Fruit fly (Drosophila melanogaster) whole organism, embryonic: ENCODE results near the gene CG31463.
A peak's percentile ranks its signal among the peaks of the same experiment; 100 is the strongest.

ENCODE experiments used
- ATbp ChIP-seq: fragments of 200-800 bp; sonication (Bioruptor generic); optimal IDR thresholded peaks from 2 replicates; lab custom pipeline; 2017; ENCODE audit warnings: missing biosample characterization, mild to moderate bottlenecking, missing genetic modification characterization, missing genetic modification reagents
- CG10366 ChIP-seq: fragments of 200-800 bp; sonication (Bioruptor generic); IDR thresholded peaks from 2 replicates; pipeline ENCODE4 v1.3.6; 2022; ENCODE audit warnings: missing biosample characterization, missing genetic modification characterization
- CG10654 ChIP-seq: fragments of 200-800 bp; sonication (Bioruptor generic); optimal IDR thresholded peaks from 2 replicates; lab custom pipeline; 2016; ENCODE audit warnings: missing biosample characterization, missing genetic modification characterization
- CG1233 ChIP-seq: fragments of 200-800 bp; sonication (Bioruptor generic); optimal IDR thresholded peaks from 4 replicates; lab custom pipeline; 2018; ENCODE audit warnings: missing biosample characterization, mild to moderate bottlenecking, missing genetic modification characterization
- CG13624 ChIP-seq: fragments of 200-800 bp; sonication (Bioruptor generic); optimal IDR thresholded peaks from 2 replicates; lab custom pipeline; 2016; ENCODE audit warnings: missing biosample characterization, missing genetic modification characterization
- CG13775 ChIP-seq: fragments of 200-800 bp; sonication (Bioruptor generic); optimal IDR thresholded peaks from 3 replicates; lab custom pipeline; 2017; ENCODE audit warnings: missing biosample characterization, mild to moderate bottlenecking, missing genetic modification characterization
- CG16863 ChIP-seq: fragments of 200-800 bp; sonication (Bioruptor generic); optimal IDR thresholded peaks from 3 replicates; lab custom pipeline; 2016; ENCODE audit warnings: missing biosample characterization, missing genetic modification characterization
- CG17328 ChIP-seq: fragments of 200-800 bp; sonication (Bioruptor generic); IDR thresholded peaks from 2 replicates; pipeline ENCODE4 v1.3.6; 2022; ENCODE audit warnings: missing biosample characterization, missing genetic modification characterization
- CG2120 ChIP-seq: fragments of 200-800 bp; sonication (Bioruptor generic); optimal IDR thresholded peaks from 3 replicates; lab custom pipeline; 2016; ENCODE audit warnings: missing biosample characterization, missing genetic modification characterization
- CG2199 ChIP-seq: fragments of 200-800 bp; sonication (Bioruptor generic); IDR thresholded peaks from 3 replicates; pipeline ENCODE4 v1.3.6; 2022; ENCODE audit warnings: missing biosample characterization, missing genetic modification characterization
- CG2889 ChIP-seq: fragments of 200-800 bp; sonication (Bioruptor generic); IDR thresholded peaks from 3 replicates; pipeline ENCODE4 v1.3.6; 2022; ENCODE audit warnings: missing biosample characterization, missing genetic modification characterization
- CG30020 ChIP-seq: fragments of 200-800 bp; optimal IDR thresholded peaks from 2 replicates; lab custom pipeline; 2019; ENCODE audit warnings: missing biosample characterization, mild to moderate bottlenecking, missing genetic modification characterization, moderate library complexity
- CG3065 ChIP-seq: fragments of 200-800 bp; sonication (Bioruptor generic); optimal IDR thresholded peaks from 2 replicates; lab custom pipeline; 2016; ENCODE audit warnings: missing biosample characterization, missing genetic modification characterization
- CG32767 ChIP-seq: fragments of 200-800 bp; sonication (Bioruptor generic); IDR thresholded peaks from 2 replicates; pipeline ENCODE4 v1.3.6; 2022; ENCODE audit warnings: missing biosample characterization, missing genetic modification characterization
- CG3838 ChIP-seq: fragments of 200-800 bp; sonication (Bioruptor generic); optimal IDR thresholded peaks from 3 replicates; lab custom pipeline; 2016; ENCODE audit warnings: missing biosample characterization, missing genetic modification characterization
- CG6654 ChIP-seq: fragments of 200-800 bp; sonication (Bioruptor generic); optimal IDR thresholded peaks from 2 replicates; lab custom pipeline; 2017; ENCODE audit warnings: missing biosample characterization, mild to moderate bottlenecking, missing genetic modification characterization
- CG6683 ChIP-seq: fragments of 200-800 bp; sonication (Bioruptor generic); optimal IDR thresholded peaks from 2 replicates; lab custom pipeline; 2017; ENCODE audit warnings: missing biosample characterization, mild to moderate bottlenecking, missing genetic modification characterization, missing genetic modification reagents
- CG7357 ChIP-seq: fragments of 200-800 bp; sonication (Bioruptor generic); IDR thresholded peaks from 3 replicates; pipeline ENCODE4 v1.3.6; 2022; ENCODE audit warnings: missing biosample characterization, missing genetic modification characterization
- Camta ChIP-seq: fragments of 200-800 bp; sonication (Bioruptor generic); optimal IDR thresholded peaks from 2 replicates; lab custom pipeline; 2016; ENCODE audit warnings: missing biosample characterization, missing genetic modification characterization
- CrebB ChIP-seq: fragments of 200-800 bp; sonication (Bioruptor generic); optimal IDR thresholded peaks from 3 replicates; lab custom pipeline; 2018; ENCODE audit warnings: missing biosample characterization, mild to moderate bottlenecking, missing genetic modification characterization
- D ChIP-seq, 2 experiments: fragments of 200-800 bp in 1 of 2; fragments of >200 bp in 1 of 2; sonication (Bioruptor generic) in 1 of 2; optimal IDR thresholded peaks; 2 replicates in 1 of 2; 3 replicates in 1 of 2; lab custom pipeline; 2017; ENCODE audit warnings: mild to moderate bottlenecking in 1 of 2, missing biosample characterization in 1 of 2, missing genetic modification characterization in 1 of 2, missing genetic modification reagents in 1 of 2
- Doc2 ChIP-seq: fragments of 200-800 bp; sonication (Bioruptor generic); IDR thresholded peaks from 2 replicates; pipeline ENCODE4 v1.3.6; 2022; ENCODE audit warnings: missing biosample characterization, missing genetic modification characterization
- Drgx ChIP-seq: fragments of 200-800 bp; sonication (Bioruptor generic); IDR thresholded peaks from 2 replicates; pipeline ENCODE4 v1.3.6; 2022; ENCODE audit warnings: missing biosample characterization, missing genetic modification characterization
- E2f1 ChIP-seq: fragments of 200-800 bp; sonication (Bioruptor generic); IDR thresholded peaks from 2 replicates; pipeline ENCODE4 v1.3.6; 2022; ENCODE audit warnings: missing biosample characterization, missing genetic modification characterization
- Kr ChIP-seq: fragments of 200-800 bp; sonication (Bioruptor generic); optimal IDR thresholded peaks from 2 replicates; lab custom pipeline; 2017; ENCODE audit warnings: missing biosample characterization, mild to moderate bottlenecking, missing genetic modification characterization
- MTF-1 ChIP-seq: fragments of 200-800 bp; sonication (Bioruptor generic); optimal IDR thresholded peaks from 2 replicates; lab custom pipeline; 2018; ENCODE audit warnings: missing biosample characterization, mild to moderate bottlenecking, missing genetic modification characterization, borderline replicate concordance
- Mad ChIP-seq: fragments of 200-800 bp; sonication (Bioruptor generic); optimal IDR thresholded peaks from 2 replicates; lab custom pipeline; 2016; ENCODE audit warnings: missing biosample characterization, missing genetic modification characterization
- Nf-YB ChIP-seq: fragments of 200-800 bp; sonication (Bioruptor generic); optimal IDR thresholded peaks from 3 replicates; lab custom pipeline; 2019; ENCODE audit warnings: missing biosample characterization, mild to moderate bottlenecking, missing genetic modification characterization, moderate library complexity
- Nf-YC ChIP-seq: fragments of 200-800 bp; optimal IDR thresholded peaks from 3 replicates; lab custom pipeline; 2019; ENCODE audit warnings: missing biosample characterization, mild to moderate bottlenecking, missing genetic modification characterization, moderate library complexity
- Oli ChIP-seq: fragments of 200-800 bp; sonication (Bioruptor generic); optimal IDR thresholded peaks from 2 replicates; lab custom pipeline; 2018; ENCODE audit warnings: missing biosample characterization, mild to moderate bottlenecking, missing genetic modification characterization, moderate library complexity
- Xbp1 ChIP-seq: fragments of 200-800 bp; sonication (Bioruptor generic); optimal IDR thresholded peaks from 3 replicates; lab custom pipeline; 2016; ENCODE audit warnings: missing biosample characterization, mild to moderate bottlenecking, missing genetic modification characterization
- dpn ChIP-seq, 2 experiments: fragments of 200-800 bp; sonication (Bioruptor generic); optimal IDR thresholded peaks; 3 replicates each; lab custom pipeline; 2016; ENCODE audit warnings: missing biosample characterization in 2 of 2, missing genetic modification characterization in 2 of 2
- esg ChIP-seq: fragments of 200-800 bp; sonication (Bioruptor generic); conservative IDR thresholded peaks from 2 replicates; pipeline ENCODE4 v1.3.6; 2022; ENCODE audit warnings: missing biosample characterization, missing genetic modification characterization
- gce ChIP-seq: fragments of 200-800 bp; sonication (Bioruptor generic); IDR thresholded peaks from 3 replicates; pipeline ENCODE4 v1.3.6; 2022; ENCODE audit warnings: missing biosample characterization, missing genetic modification characterization
- kay ChIP-seq: fragments of 200-800 bp; sonication (Bioruptor generic); optimal IDR thresholded peaks from 2 replicates; lab custom pipeline; 2016; ENCODE audit warnings: missing biosample characterization, missing genetic modification characterization
- lmd ChIP-seq: fragments of 200-800 bp; sonication (Bioruptor generic); IDR thresholded peaks from 2 replicates; pipeline ENCODE4 v1.3.6; 2022; ENCODE audit warnings: missing biosample characterization, missing genetic modification characterization
- lola ChIP-seq, 3 experiments: fragments of >200 bp in 2 of 3; fragments of 200-800 bp in 1 of 3; sonication (Bioruptor generic) in 1 of 3; optimal IDR thresholded peaks; 2 replicates each; lab custom pipeline; 2017 to 2019; ENCODE audit warnings: missing biosample characterization in 3 of 3, missing genetic modification characterization in 3 of 3, mild to moderate bottlenecking in 1 of 3, moderate library complexity in 1 of 3
- mam ChIP-seq: fragments of 200-800 bp; sonication (Bioruptor generic); optimal IDR thresholded peaks from 3 replicates; lab custom pipeline; 2016; ENCODE audit warnings: missing biosample characterization, missing genetic modification characterization
- nerfin-2 ChIP-seq: fragments of 200-800 bp; sonication (Bioruptor generic); IDR thresholded peaks from 2 replicates; pipeline ENCODE4 v1.3.6; 2022; ENCODE audit warnings: missing biosample characterization, missing genetic modification characterization; ENCODE audit not compliant: partially characterized antibody
- oc ChIP-seq: fragments of 200-800 bp; sonication (Bioruptor generic); optimal IDR thresholded peaks from 2 replicates; lab custom pipeline; 2018; ENCODE audit warnings: missing biosample characterization, mild to moderate bottlenecking, missing genetic modification characterization, moderate library complexity
- otp ChIP-seq: fragments of 200-800 bp; sonication (Bioruptor generic); IDR thresholded peaks from 3 replicates; pipeline ENCODE4, ENCODE4 v1.3.6; 2022; ENCODE audit warnings: missing biosample characterization, missing genetic modification characterization
- pan ChIP-seq, 4 experiments: fragments of >200 bp in 3 of 4; fragments of 200-800 bp in 1 of 4; sonication (Bioruptor generic) in 1 of 4; optimal IDR thresholded peaks in 3 of 4; IDR thresholded peaks in 1 of 4; 2 replicates each; pipeline versions ENCODE4 v1.3.6 to Lab custom; 2017 to 2022; ENCODE audit warnings: missing biosample characterization in 2 of 4, missing genetic modification characterization in 2 of 4, mixed read lengths in 1 of 4
- phol ChIP-seq: fragments of 200-800 bp; sonication (Bioruptor generic); optimal IDR thresholded peaks from 3 replicates; lab custom pipeline; 2018; ENCODE audit warnings: missing biosample characterization, mild to moderate bottlenecking, missing genetic modification characterization, moderate library complexity
- pnt ChIP-seq: fragments of 200-800 bp; sonication (Bioruptor generic); optimal IDR thresholded peaks from 3 replicates; lab custom pipeline; 2016; ENCODE audit warnings: missing biosample characterization, missing genetic modification characterization
- salm ChIP-seq: fragments of 200-800 bp; sonication (Bioruptor generic); optimal IDR thresholded peaks from 2 replicates; lab custom pipeline; 2018; ENCODE audit warnings: missing biosample characterization, mild to moderate bottlenecking, missing genetic modification characterization
- schlank ChIP-seq: fragments of 200-800 bp; sonication (Bioruptor generic); optimal IDR thresholded peaks from 2 replicates; lab custom pipeline; 2018; ENCODE audit warnings: missing biosample characterization, mild to moderate bottlenecking, missing genetic modification characterization
- tx ChIP-seq: fragments of 200-800 bp; sonication (Bioruptor generic); optimal IDR thresholded peaks from 2 replicates; lab custom pipeline; 2016; ENCODE audit warnings: missing biosample characterization, missing genetic modification characterization
- vfl ChIP-seq: fragments of 200-800 bp; sonication (Bioruptor generic); optimal IDR thresholded peaks from 2 replicates; lab custom pipeline; 2016; ENCODE audit warnings: missing biosample characterization, missing genetic modification characterization
- zen ChIP-seq: fragments of 200-800 bp; sonication (Bioruptor generic); optimal IDR thresholded peaks from 3 replicates; lab custom pipeline; 2018; ENCODE audit warnings: missing biosample characterization, mild to moderate bottlenecking, missing genetic modification characterization, moderate library complexity

Gene CG31463

dm6 chr3R:8243720-8244119 is 48.4 kb upstream of the CG31463 start, which contains the start of the genes CG9636, CG18749 and CG33722 (continued):
- TF ChIP-seq salm (tag; lab: Kevin White, UChicago) (peak; percentile 35), CG6654 (GFP tag; lab: Kevin White, UChicago) (no peak), vfl (GFP tag; lab: Kevin White, UChicago) (peak; percentile 54), esg (GFP tag; lab: Robert Waterston, UW) (peak; percentile 43), otp (0 out of 3 replicates have a peak, but pooled peaks have one; percentile 46), CG1233 (GFP tag; lab: Kevin White, UChicago) (peak; percentile 44), dpn (GFP tag; optimal IDR thresholded peaks at IDR 0.05; lab: Kevin White, UChicago) (peak; percentile 46 to 72), gce (GFP tag; lab: Robert Waterston, UW) (0 out of 3 replicates have a peak, but pooled peaks have one; percentile 36), CG10654 (GFP tag; lab: Kevin White, UChicago) (peak; percentile 70), MTF-1 (GFP tag; lab: Kevin White, UChicago) (no peak), Drgx (GFP tag; lab: Robert Waterston, UW) (no peak), CG7357 (GFP tag; lab: Robert Waterston, UW) (peak; percentile 38; the same call in 1 of the 3 replicates), CG2199 (0 out of 3 replicates have a peak, but pooled peaks have one; percentile 13), CG3838 (GFP tag; lab: Kevin White, UChicago) (no peak), Nf-YB (peak; percentile 41), CG30020 (tag; lab: Kevin White, UChicago) (peak; percentile 69), Doc2 (GFP tag; lab: Robert Waterston, UW) (no peak), kay (peak; percentile 43), CG2889 (GFP tag; lab: Robert Waterston, UW) (no peak), CG2120 (GFP tag; lab: Kevin White, UChicago) (peak; percentile 79), CG6683 (GFP tag; lab: Kevin White, UChicago) (peak; percentile 44), Nf-YC (tag; lab: Kevin White, UChicago) (peak; percentile 74), zen (tag; lab: Kevin White, UChicago) (peak; percentile 70), pan (optimal IDR thresholded peaks at IDR 0.05; lab: Kevin White, UChicago) (no peak), pan (GFP tag; optimal IDR thresholded peaks at IDR 0.05 in 1 of 2, IDR thresholded peaks at IDR 0.05 in 1 of 2) (peak in 1 of 2 experiments; percentile 66), CG32767 (GFP tag; lab: Robert Waterston, UW) (no peak), mam (GFP tag; lab: Kevin White, UChicago) (peak; percentile 48), Xbp1 (GFP tag; lab: Kevin White, UChicago) (peak; percentile 78), D (optimal IDR thresholded peaks at IDR 0.05; lab: Kevin White, UChicago) (no peak), D (GFP tag; optimal IDR thresholded peaks at IDR 0.05; lab: Kevin White, UChicago) (peak; percentile 10), phol (tag; lab: Kevin White, UChicago) (peak; percentile 73), lmd (GFP tag; lab: Robert Waterston, UW) (peak; percentile 62), CG3065 (GFP tag; lab: Kevin White, UChicago) (peak; percentile 24), CG16863 (GFP tag; lab: Kevin White, UChicago) (no peak), CrebB (tag; lab: Kevin White, UChicago) (no peak), nerfin-2 (GFP tag; lab: Robert Waterston, UW) (peak; percentile 97), E2f1 (GFP tag; lab: Robert Waterston, UW) (peak; percentile 63), lola (GFP tag; optimal IDR thresholded peaks at IDR 0.05; lab: Kevin White, UChicago) (peak in 1 of 3 experiments; percentile 71), CG13775 (GFP tag; lab: Kevin White, UChicago) (peak; percentile 74), Oli (tag; lab: Kevin White, UChicago) (peak; percentile 36), schlank (no peak), Mad (GFP tag; lab: Kevin White, UChicago) (peak; percentile 59), Kr (GFP tag; lab: Kevin White, UChicago) (no peak), tx (GFP tag; lab: Kevin White, UChicago) (no peak), CG10366 (peak; percentile 39; the same call in 1 of the 2 replicates), pnt (GFP tag; lab: Kevin White, UChicago) (peak; percentile 18), CG17328 (peak; percentile 58; the same call in 1 of the 2 replicates), CG13624 (GFP tag; lab: Kevin White, UChicago) (peak; percentile 31), Camta (GFP tag; lab: Kevin White, UChicago) (peak; percentile 24), oc (tag; lab: Kevin White, UChicago) (peak; percentile 27), ATbp (GFP tag; lab: Kevin White, UChicago) (peak; percentile 10)
